Fruit fly (Drosophila melanogaster): ENCODE results near the gene Rubicon.

Gene Rubicon

DNA sequence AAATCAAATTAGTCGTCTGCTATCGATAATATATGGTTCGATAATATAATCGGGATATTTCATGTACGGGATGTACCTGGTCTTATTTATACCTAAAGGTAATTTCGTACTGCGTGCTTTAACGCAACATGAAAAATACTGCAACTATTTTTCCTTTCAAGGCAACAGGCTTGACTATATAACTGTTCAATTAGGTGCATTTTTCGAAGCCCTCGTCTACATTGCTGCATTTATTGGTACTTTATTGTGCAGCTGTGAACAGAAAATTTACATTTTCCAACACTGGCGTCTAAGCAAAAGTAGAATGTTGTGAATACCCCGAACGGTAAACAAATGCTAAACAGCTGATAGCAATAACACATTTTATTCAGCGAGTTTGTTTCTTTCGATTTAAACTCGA, 13.1 kb downstream of the Rubicon start, which contains the start of the genes Ppt1 and Ogg1 (continued):
- peak; percentile 59 for TF ChIP-seq Hmr (GFP tag; optimal IDR thresholded peaks at IDR 0.05)
- TF ChIP-seq CG7928 (GFP tag; optimal IDR thresholded peaks at IDR 0.05): peak; percentile 60
- TF ChIP-seq mirr (GFP tag; optimal IDR thresholded peaks at IDR 0.05): no peak
- peak; percentile 1 for TF ChIP-seq cwo (GFP tag; optimal IDR thresholded peaks at IDR 0.05)
- TF ChIP-seq CTCF (GFP tag; optimal IDR thresholded peaks at IDR 0.05): peak; percentile 15
- no peak for TF ChIP-seq org-1 (GFP tag; optimal IDR thresholded peaks at IDR 0.05)
- no peak for TF ChIP-seq cato (GFP tag; optimal IDR thresholded peaks at IDR 0.05; ENCODE audit: borderline replicate concordance)
- TF ChIP-seq CG7556 (GFP tag; optimal IDR thresholded peaks at IDR 0.05): peak; percentile 11
- peak; percentile 43 for TF ChIP-seq CG10979 (tag; optimal IDR thresholded peaks at IDR 0.05)
- TF ChIP-seq trem (tag; optimal IDR thresholded peaks at IDR 0.05): peak; percentile 67
- TF ChIP-seq CG8765 (GFP tag; IDR thresholded peaks at IDR 0.05): no peak
- peak; percentile 71 for TF ChIP-seq Rfx (GFP tag; IDR thresholded peaks at IDR 0.05)
- peak; percentile 62 for TF ChIP-seq CG4617 (GFP tag; optimal IDR thresholded peaks at IDR 0.05; ENCODE audit: borderline replicate concordance)
- peak; percentile 45 for TF ChIP-seq Antp (GFP tag; optimal IDR thresholded peaks at IDR 0.05)
- TF ChIP-seq CG1602 (GFP tag; optimal IDR thresholded peaks at IDR 0.05): peak; percentile 20
- TF ChIP-seq caup (GFP tag; optimal IDR thresholded peaks at IDR 0.05; ENCODE audit: severe bottlenecking): peak; percentile 59
- peak; percentile 39 for TF ChIP-seq Sox102F (GFP tag; optimal IDR thresholded peaks at IDR 0.05)
- TF ChIP-seq CG10543 (GFP tag; optimal IDR thresholded peaks at IDR 0.05): peak; percentile 33
- peak; percentile 75 for TF ChIP-seq zfh2 (GFP tag; optimal IDR thresholded peaks at IDR 0.05)
- 0 out of 3 replicates have a peak, but pooled peaks have one; percentile 14 for TF ChIP-seq vnd (GFP tag; IDR thresholded peaks at IDR 0.05; ENCODE audit: partially characterized antibody)
- no peak for TF ChIP-seq z (GFP tag; IDR thresholded peaks at IDR 0.05)
- no peak for TF ChIP-seq CG12104 (GFP tag; optimal IDR thresholded peaks at IDR 0.05)
- TF ChIP-seq tup (GFP tag; optimal IDR thresholded peaks at IDR 0.05): no peak
- peak; percentile 34 for TF ChIP-seq CG18262 (tag; optimal IDR thresholded peaks at IDR 0.05)
- TF ChIP-seq CG8359 (GFP tag; optimal IDR thresholded peaks at IDR 0.05; ENCODE audit: borderline replicate concordance): no peak
- peak; percentile 70 for TF ChIP-seq Sry-δ (GFP tag; optimal IDR thresholded peaks at IDR 0.05)
- TF ChIP-seq Bdp1 (GFP tag; optimal IDR thresholded peaks at IDR 0.05): no peak
- peak; percentile 46; the same call in 1 of the 2 replicates for TF ChIP-seq Ada2b (GFP tag; IDR thresholded peaks at IDR 0.05)
- no peak for TF ChIP-seq inv (GFP tag; IDR thresholded peaks at IDR 0.05; ENCODE audit: partially characterized antibody)
- peak; percentile 51 for TF ChIP-seq pnt (GFP tag; optimal IDR thresholded peaks at IDR 0.05)
- peak; percentile 45 for TF ChIP-seq CG17829 (tag; optimal IDR thresholded peaks at IDR 0.05)
- no peak for TF ChIP-seq CG1024 (GFP tag; IDR thresholded peaks at IDR 0.05)
- peak; percentile 61 for TF ChIP-seq Chrac-16 (GFP tag; optimal IDR thresholded peaks at IDR 0.05)
- TF ChIP-seq schlank (tag; optimal IDR thresholded peaks at IDR 0.05): peak; percentile 11
- 0 out of 3 replicates have a peak, but pooled peaks have one; percentile 22 for TF ChIP-seq ken (GFP tag; IDR thresholded peaks at IDR 0.05)
- peak; percentile 23; the same call in 1 of the 3 replicates for TF ChIP-seq Mrtf (GFP tag; IDR thresholded peaks at IDR 0.05)
- TF ChIP-seq CG4820 (GFP tag; optimal IDR thresholded peaks at IDR 0.05): peak; percentile 43
- peak; percentile 54 for TF ChIP-seq bab2 (GFP tag; optimal IDR thresholded peaks at IDR 0.05)
- no peak for TF ChIP-seq CG31388 (GFP tag; optimal IDR thresholded peaks at IDR 0.05)
- TF ChIP-seq ci (GFP tag; IDR thresholded peaks at IDR 0.05): 0 out of 3 replicates have a peak, but pooled peaks have one; percentile 29
- TF ChIP-seq CG14710 (tag; optimal IDR thresholded peaks at IDR 0.05): peak; percentile 67
- peak; percentile 24 for TF ChIP-seq Mad (GFP tag; optimal IDR thresholded peaks at IDR 0.05)
- no peak for TF ChIP-seq Adf1 (GFP tag; IDR thresholded peaks at IDR 0.05)
- TF ChIP-seq sima (GFP tag; optimal IDR thresholded peaks at IDR 0.05): peak; percentile 37
- peak; percentile 28 for TF ChIP-seq CG7839 (tag; optimal IDR thresholded peaks at IDR 0.05)
- TF ChIP-seq en (GFP tag; optimal IDR thresholded peaks at IDR 0.05): peak; percentile 53
- peak; percentile 16 for TF ChIP-seq eyg (GFP tag; optimal IDR thresholded peaks at IDR 0.05)
- peak; percentile 26; the same call in 1 of the 2 replicates for TF ChIP-seq rib (GFP tag; IDR thresholded peaks at IDR 0.05)
- peak; percentile 97 for TF ChIP-seq stwl (tag; optimal IDR thresholded peaks at IDR 0.05)
- TF ChIP-seq CG10366 (GFP tag; IDR thresholded peaks at IDR 0.05): no peak
- no peak for TF ChIP-seq Doc2 (GFP tag; IDR thresholded peaks at IDR 0.05)
